Worm (Caenorhabditis elegans) whole organism, L3 larva: ENCODE results near the gene ldp-1.

ENCODE experiments used
- R02D3.7 ChIP-seq: fragments of 150-350 bp; optimal IDR thresholded peaks from 2 replicates; lab custom pipeline; 2014; ENCODE audit warnings: missing biosample characterization, missing genetic modification characterization
- aly-2 ChIP-seq: fragments of 150-350 bp; optimal IDR thresholded peaks from 2 replicates; lab custom pipeline; 2014; ENCODE audit warnings: missing biosample characterization, missing genetic modification characterization
- ama-1 ChIP-seq: fragments of 150-350 bp; optimal IDR thresholded peaks from 2 replicates; lab custom pipeline; 2018
- ceh-16 ChIP-seq: sonication (generic microtip); optimal IDR thresholded peaks from 2 replicates; lab custom pipeline; 2017; ENCODE audit warnings: missing biosample characterization, missing genetic modification characterization
- egl-5 ChIP-seq: fragments of 150-350 bp; optimal IDR thresholded peaks from 2 replicates; lab custom pipeline; 2017; ENCODE audit warnings: missing biosample characterization, missing genetic modification reagents, missing genetic modification characterization, inconsistent platforms
- elt-3 ChIP-seq, 3 experiments: fragments of 150-350 bp in 1 of 3; sonication (generic microtip) in 2 of 3; optimal IDR thresholded peaks; 2 replicates in 2 of 3; 4 replicates in 1 of 3; lab custom pipeline; 2014 to 2017; ENCODE audit warnings: missing biosample characterization in 3 of 3, missing genetic modification characterization in 3 of 3
- fkh-10 ChIP-seq: sonication (generic microtip); optimal IDR thresholded peaks from 2 replicates; lab custom pipeline; 2017; ENCODE audit warnings: missing biosample characterization, missing genetic modification reagents, missing genetic modification characterization
- fkh-2 ChIP-seq: fragments of 150-350 bp; optimal IDR thresholded peaks from 2 replicates; lab custom pipeline; 2014; ENCODE audit warnings: missing biosample characterization, missing genetic modification reagents, missing genetic modification characterization
- fos-1 ChIP-seq: fragments of 150-350 bp; optimal IDR thresholded peaks from 2 replicates; lab custom pipeline; 2014; ENCODE audit warnings: missing biosample characterization, missing genetic modification characterization
- lin-15B ChIP-seq: fragments of 150-350 bp; optimal IDR thresholded peaks from 2 replicates; lab custom pipeline; 2014; ENCODE audit warnings: missing biosample characterization, missing genetic modification characterization
- mdl-1 ChIP-seq: fragments of 150-350 bp; optimal IDR thresholded peaks from 2 replicates; lab custom pipeline; 2014; ENCODE audit warnings: missing biosample characterization, missing genetic modification characterization
- nhr-23 ChIP-seq: fragments of 150-350 bp; optimal IDR thresholded peaks from 2 replicates; lab custom pipeline; 2014; ENCODE audit warnings: missing biosample characterization, missing genetic modification reagents, missing genetic modification characterization
- nhr-25 ChIP-seq: sonication (generic microtip); optimal IDR thresholded peaks from 2 replicates; lab custom pipeline; 2017; ENCODE audit warnings: missing biosample characterization, missing genetic modification characterization
- nhr-67 ChIP-seq: fragments of 150-350 bp; optimal IDR thresholded peaks from 2 replicates; lab custom pipeline; 2014; ENCODE audit warnings: missing biosample characterization, missing genetic modification characterization
- nhr-76 ChIP-seq: fragments of 150-350 bp; sonication (generic microtip); optimal IDR thresholded peaks from 5 replicates; lab custom pipeline; 2014; ENCODE audit warnings: missing biosample characterization, missing genetic modification characterization
- nhr-77 ChIP-seq: fragments of 150-350 bp; optimal IDR thresholded peaks from 2 replicates; lab custom pipeline; 2014; ENCODE audit warnings: missing biosample characterization, missing genetic modification characterization
- pha-4 ChIP-seq: fragments of 150-350 bp; optimal IDR thresholded peaks from 2 replicates; lab custom pipeline; 2014; ENCODE audit warnings: missing biosample characterization, missing genetic modification reagents, missing genetic modification characterization
- pqm-1 ChIP-seq: fragments of 150-350 bp; optimal IDR thresholded peaks from 2 replicates; lab custom pipeline; 2017; ENCODE audit warnings: missing biosample characterization, missing genetic modification characterization, inconsistent platforms
- sea-2 ChIP-seq: fragments of 150-350 bp; sonication (generic microtip); optimal IDR thresholded peaks from 4 replicates; lab custom pipeline; 2014; ENCODE audit warnings: missing biosample characterization, missing genetic modification reagents, missing genetic modification characterization
- skn-1 ChIP-seq: fragments of 150-350 bp; optimal IDR thresholded peaks from 2 replicates; lab custom pipeline; 2014; ENCODE audit warnings: missing biosample characterization, missing genetic modification characterization
- snpc-4 ChIP-seq: fragments of 150-350 bp; optimal IDR thresholded peaks from 2 replicates; lab custom pipeline; 2014; ENCODE audit warnings: missing biosample characterization, missing genetic modification characterization
- unc-39 ChIP-seq: sonication (generic microtip); optimal IDR thresholded peaks from 4 replicates; lab custom pipeline; 2017; ENCODE audit warnings: missing biosample characterization, missing genetic modification characterization
- zag-1 ChIP-seq: fragments of 150-350 bp; optimal IDR thresholded peaks from 2 replicates; lab custom pipeline; 2014; ENCODE audit warnings: missing biosample characterization, missing genetic modification characterization

ldp-1 gene

DNA sequence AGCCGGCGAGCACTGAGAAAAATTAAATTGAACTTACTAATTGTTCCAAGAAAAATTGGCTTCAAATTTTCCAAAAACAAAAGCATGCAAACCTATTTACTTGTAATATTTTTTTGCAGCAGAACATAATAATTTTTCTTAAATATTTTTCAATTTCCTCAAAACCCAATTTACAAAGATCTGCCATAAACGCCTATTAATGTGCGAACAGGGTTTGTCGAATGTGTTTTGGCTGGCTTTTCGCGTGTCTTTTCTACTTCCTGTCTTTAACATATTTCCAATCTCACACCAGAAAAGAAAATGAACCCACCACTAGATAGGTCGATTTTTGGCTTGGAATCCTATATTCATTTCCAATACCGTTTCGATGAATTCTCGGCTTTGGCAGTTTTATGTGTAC is 47.9 kb downstream of the ldp-1 start, which contains the start of gene C45H4.18:
C45H4.18 (plus strand) TSS at position 301 of the 400 bp plus-strand sequence.
- TF ChIP-seq elt-3 (tag; optimal IDR thresholded peaks at IDR 0.05; lab: Kevin White, UChicago) = no peak
- TF ChIP-seq nhr-25 (tag; lab: Kevin White, UChicago) = no peak
- TF ChIP-seq fkh-10 = no peak
- TF ChIP-seq zag-1 (tag; lab: Kevin White, UChicago) = no peak
- no peak for TF ChIP-seq nhr-67 (tag; lab: Kevin White, UChicago)
- no peak for TF ChIP-seq egl-5 (tag; lab: Kevin White, UChicago)
- TF ChIP-seq nhr-77 (tag; lab: Kevin White, UChicago) = no peak
- TF ChIP-seq fos-1 (tag; lab: Kevin White, UChicago) = no peak
- no peak for TF ChIP-seq nhr-76 (tag; lab: Kevin White, UChicago)
- TF ChIP-seq unc-39 = no peak

DNA sequence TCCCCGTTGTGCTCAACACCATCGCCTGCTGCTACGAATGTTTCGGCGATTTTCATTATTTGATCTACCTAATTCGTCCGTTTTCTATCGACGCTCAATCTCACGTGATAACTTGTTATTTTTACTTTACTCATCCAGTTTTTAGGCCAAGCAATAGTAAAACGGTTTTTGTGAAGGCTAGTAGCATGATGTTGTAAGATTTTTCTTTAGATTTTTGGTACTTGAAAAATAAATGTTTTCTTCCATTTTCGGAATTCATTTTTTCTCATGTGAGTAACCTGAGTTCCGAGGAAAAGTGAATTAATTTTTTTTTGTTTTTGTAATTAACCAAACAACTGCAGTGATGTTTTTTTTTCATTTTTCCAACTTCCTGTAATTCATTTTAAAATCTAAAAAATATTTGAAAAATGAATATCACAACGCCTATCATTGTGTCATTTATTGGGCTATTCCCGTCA is 50.0 kb downstream of the ldp-1 start, which contains the start of gene srbc-17:
srbc-17 (plus strand) TSS at position 408 of the 458 bp plus-strand sequence.
- TF ChIP-seq ceh-16 = no peak
- TF ChIP-seq lin-15B (tag; lab: Kevin White, UChicago) = no peak
- TF ChIP-seq mdl-1 (tag; lab: Kevin White, UChicago) = no peak
- no peak for TF ChIP-seq pqm-1 (tag; lab: Kevin White, UChicago)
- no peak for TF ChIP-seq nhr-23 (tag; lab: Kevin White, UChicago)
- TF ChIP-seq sea-2 (GFP tag; lab: Kevin White, UChicago) = no peak
- TF ChIP-seq skn-1 (tag; lab: Kevin White, UChicago) = no peak
- no peak for TF ChIP-seq R02D3.7
- no peak for TF ChIP-seq fkh-2 (tag; lab: Kevin White, UChicago)
- TF ChIP-seq pha-4 (tag; lab: Kevin White, UChicago) = no peak
- TF ChIP-seq snpc-4 (tag; lab: Kevin White, UChicago) = no peak

DNA sequence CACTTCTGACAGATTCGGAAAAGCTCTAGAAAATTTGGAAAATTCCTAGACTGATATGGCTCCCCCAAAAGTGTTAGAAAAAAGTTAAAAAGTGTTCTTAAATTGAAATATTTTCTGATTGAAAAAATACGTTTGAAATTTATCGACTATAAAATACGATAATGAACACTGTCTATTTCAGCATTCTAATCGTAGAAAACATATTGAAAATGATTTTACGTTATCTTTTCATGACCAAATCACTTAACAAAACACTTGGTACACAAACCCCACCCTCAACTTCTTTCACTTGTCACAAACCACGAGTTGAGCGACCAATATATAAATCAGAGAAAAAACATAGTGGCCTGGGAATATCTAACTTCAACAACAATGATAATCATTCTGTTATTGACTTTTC is 51.9 kb downstream of the ldp-1 start, which contains the start of gene cyp-33C1:
cyp-33C1 (plus strand) TSS at position 301 of the 400 bp plus-strand sequence.
- TF ChIP-seq snpc-4 (tag; lab: Kevin White, UChicago) (no peak), aly-2 (tag; lab: Kevin White, UChicago) (no peak), ama-1 (lab: Kevin White, UChicago) (no peak), pqm-1 (tag; lab: Kevin White, UChicago) (no peak)
- TF ChIP-seq, all 47 proteins: peak for 0
